Fruit fly (Drosophila melanogaster) whole organism, wandering third instar larva: ENCODE results near the gene CG14440.

Experiments
- Myc ChIP-seq: fragments of >200 bp; optimal IDR thresholded peaks from 2 replicates; lab custom pipeline; 2017
- Vsx2 ChIP-seq: fragments of 200-300, 225-300 bp; sonication (Bioruptor generic); optimal IDR thresholded peaks from 2 replicates; lab custom pipeline; 2018; ENCODE audit warnings: missing biosample characterization, missing genetic modification characterization; ENCODE audit not compliant: partially characterized antibody
- h ChIP-seq: fragments of 200-800 bp; sonication (Bioruptor generic); optimal IDR thresholded peaks from 3 replicates; lab custom pipeline; 2016; ENCODE audit warnings: missing biosample characterization, mild to moderate bottlenecking, missing genetic modification characterization
- psq ChIP-seq: fragments of 200-800 bp; sonication (Bioruptor generic); optimal IDR thresholded peaks from 3 replicates; lab custom pipeline; 2017; ENCODE audit warnings: missing biosample characterization, mild to moderate bottlenecking, missing genetic modification characterization, moderate library complexity
- sage ChIP-seq: fragments of 200-800 bp; sonication (Bioruptor generic); optimal IDR thresholded peaks from 2 replicates; lab custom pipeline; 2016; ENCODE audit warnings: missing biosample characterization, mild to moderate bottlenecking, missing genetic modification characterization

- TF ChIP-seq h (no peak), psq (GFP tag; lab: Kevin White, UChicago) (no peak), Myc (lab: Kevin White, UChicago) (no peak), Vsx2 (GFP tag; lab: Kevin White, UChicago) (no peak), sage (GFP tag; lab: Kevin White, UChicago) (no peak)
Measured at dm6 chrX:6708138-6708537, 9.8 kb upstream of the CG14440 start.
